Fruit fly (Drosophila melanogaster) whole organism, embryonic: ENCODE measurements around the gene CG18649.
A peak's percentile ranks its signal among the peaks of the same experiment; 100 is the strongest.

Experiments
- B-H1 ChIP-seq: fragments of 200-800 bp; sonication (Bioruptor generic); IDR thresholded peaks from 3 replicates; pipeline ENCODE4 v1.3.6; 2022; ENCODE audit warnings: missing biosample characterization, missing genetic modification characterization
- B-H2 ChIP-seq: fragments of 200-800 bp; sonication (Bioruptor generic); optimal IDR thresholded peaks from 2 replicates; lab custom pipeline; 2018; ENCODE audit warnings: missing biosample characterization, mild to moderate bottlenecking, missing genetic modification characterization
- BEAF-32 ChIP-seq: fragments of 200-800 bp; sonication (Bioruptor generic); optimal IDR thresholded peaks from 3 replicates; lab custom pipeline; 2017; ENCODE audit warnings: missing biosample characterization, missing genetic modification characterization, mild to moderate bottlenecking, moderate library complexity, missing genetic modification reagents
- CG10267 ChIP-seq: fragments of 200-800 bp; sonication (Bioruptor generic); optimal IDR thresholded peaks from 2 replicates; lab custom pipeline; 2018; ENCODE audit warnings: missing biosample characterization, mild to moderate bottlenecking, missing genetic modification characterization, moderate library complexity
- CG10431 ChIP-seq: fragments of 200-800 bp; sonication (Bioruptor generic); optimal IDR thresholded peaks from 3 replicates; lab custom pipeline; 2018; ENCODE audit warnings: missing biosample characterization, mild to moderate bottlenecking, missing genetic modification characterization
- CG10565 ChIP-seq: fragments of 200-800 bp; sonication (Bioruptor generic); optimal IDR thresholded peaks from 3 replicates; lab custom pipeline; 2016; ENCODE audit warnings: missing biosample characterization, mild to moderate bottlenecking, missing genetic modification characterization
- CG11398 ChIP-seq: fragments of 200-800 bp; sonication (Bioruptor generic); optimal IDR thresholded peaks from 2 replicates; lab custom pipeline; 2016; ENCODE audit warnings: missing biosample characterization, missing genetic modification characterization
- CG13296 ChIP-seq: fragments of 200-800 bp; sonication (Bioruptor generic); optimal IDR thresholded peaks from 3 replicates; lab custom pipeline; 2018; ENCODE audit warnings: missing biosample characterization, mild to moderate bottlenecking, missing genetic modification characterization
- CG15269 ChIP-seq: fragments of 200-800 bp; sonication (Bioruptor generic); optimal IDR thresholded peaks from 2 replicates; lab custom pipeline; 2018; ENCODE audit warnings: missing biosample characterization, mild to moderate bottlenecking, missing genetic modification characterization, moderate library complexity
- CG15479 ChIP-seq: fragments of 200-800 bp; sonication (Bioruptor generic); optimal IDR thresholded peaks from 3 replicates; lab custom pipeline; 2019; ENCODE audit warnings: missing biosample characterization, mild to moderate bottlenecking, missing genetic modification characterization, moderate library complexity
- CG17385 ChIP-seq: fragments of 200-800 bp; sonication (Bioruptor generic); optimal IDR thresholded peaks from 3 replicates; lab custom pipeline; 2018; ENCODE audit warnings: missing biosample characterization, mild to moderate bottlenecking, missing genetic modification characterization
- CG18764 ChIP-seq: fragments of 200-800 bp; sonication (Bioruptor generic); optimal IDR thresholded peaks from 3 replicates; lab custom pipeline; 2016; ENCODE audit warnings: missing biosample characterization, missing genetic modification characterization
- CG2116 ChIP-seq: fragments of 200-800 bp; sonication (Bioruptor generic); optimal IDR thresholded peaks from 3 replicates; lab custom pipeline; 2018; ENCODE audit warnings: missing biosample characterization, mild to moderate bottlenecking, missing genetic modification characterization
- CG2889 ChIP-seq: fragments of 200-800 bp; sonication (Bioruptor generic); IDR thresholded peaks from 3 replicates; pipeline ENCODE4 v1.3.6; 2022; ENCODE audit warnings: missing biosample characterization, missing genetic modification characterization
- CG34376 ChIP-seq: fragments of 200-800 bp; sonication (Bioruptor generic); optimal IDR thresholded peaks from 2 replicates; lab custom pipeline; 2018; ENCODE audit warnings: missing biosample characterization, mild to moderate bottlenecking, missing genetic modification characterization
- CG4707 ChIP-seq: fragments of 200-800 bp; sonication (Bioruptor generic); optimal IDR thresholded peaks from 2 replicates; lab custom pipeline; 2018; ENCODE audit warnings: missing biosample characterization, mild to moderate bottlenecking, missing genetic modification characterization, moderate library complexity
- CG5953 ChIP-seq: fragments of 200-800 bp; sonication (Bioruptor generic); IDR thresholded peaks from 2 replicates; pipeline ENCODE4 v1.3.6; 2022; ENCODE audit warnings: missing biosample characterization, missing genetic modification characterization
- CG6654 ChIP-seq: fragments of 200-800 bp; sonication (Bioruptor generic); optimal IDR thresholded peaks from 2 replicates; lab custom pipeline; 2017; ENCODE audit warnings: missing biosample characterization, mild to moderate bottlenecking, missing genetic modification characterization
- CG6791 ChIP-seq: fragments of 200-800 bp; sonication (Bioruptor generic); IDR thresholded peaks from 3 replicates; pipeline ENCODE4 v1.3.6; 2022; ENCODE audit warnings: missing biosample characterization, missing genetic modification characterization; ENCODE audit not compliant: partially characterized antibody
- CG7372 ChIP-seq: fragments of 200-800 bp; sonication (Bioruptor generic); IDR thresholded peaks from 2 replicates; pipeline ENCODE4 v1.3.6; 2022; ENCODE audit warnings: missing biosample characterization, missing genetic modification characterization
- CG7987 ChIP-seq: fragments of 200-800 bp; sonication (Bioruptor generic); optimal IDR thresholded peaks from 2 replicates; lab custom pipeline; 2018; ENCODE audit warnings: missing biosample characterization, mild to moderate bottlenecking, missing genetic modification characterization, moderate library complexity
- CG8359 ChIP-seq: fragments of 200-800 bp; sonication (Bioruptor generic); optimal IDR thresholded peaks from 2 replicates; lab custom pipeline; 2017; ENCODE audit warnings: missing biosample characterization, mild to moderate bottlenecking, missing genetic modification characterization, borderline replicate concordance
- CG8765 ChIP-seq: fragments of 200-800 bp; sonication (Bioruptor generic); IDR thresholded peaks from 2 replicates; pipeline ENCODE4 v1.3.6; 2022; ENCODE audit warnings: missing biosample characterization, missing genetic modification characterization
- Dek ChIP-seq: fragments of 200-800 bp; sonication (Bioruptor generic); optimal IDR thresholded peaks from 3 replicates; lab custom pipeline; 2019; ENCODE audit warnings: missing biosample characterization, mild to moderate bottlenecking, missing genetic modification characterization, moderate library complexity
- Dfd ChIP-seq, 2 experiments: fragments of >200 bp; optimal IDR thresholded peaks; 2 replicates each; lab custom pipeline; 2017; ENCODE audit warnings: missing biosample characterization in 2 of 2, missing genetic modification characterization in 2 of 2
- E2f2 ChIP-seq: fragments of 200-800 bp; sonication (Bioruptor generic); IDR thresholded peaks from 2 replicates; pipeline ENCODE4 v1.3.6; 2022; ENCODE audit warnings: missing biosample characterization, missing genetic modification characterization
- Elba2 ChIP-seq: fragments of 200-800 bp; sonication (Bioruptor generic); optimal IDR thresholded peaks from 3 replicates; lab custom pipeline; 2016; ENCODE audit warnings: missing biosample characterization, missing genetic modification characterization
- Ets97D ChIP-seq: fragments of 200-800 bp; sonication (Bioruptor generic); optimal IDR thresholded peaks from 3 replicates; lab custom pipeline; 2016; ENCODE audit warnings: missing biosample characterization, missing genetic modification characterization
- Fer2 ChIP-seq: fragments of 200-800 bp; sonication (Bioruptor generic); optimal IDR thresholded peaks from 2 replicates; lab custom pipeline; 2018; ENCODE audit warnings: missing biosample characterization, mild to moderate bottlenecking, missing genetic modification characterization, moderate library complexity
- Gug ChIP-seq: fragments of 200-800 bp; sonication (Bioruptor generic); IDR thresholded peaks from 4 replicates; pipeline ENCODE4 v1.3.6; 2022; ENCODE audit warnings: missing biosample characterization, missing genetic modification characterization
- Jarid2 ChIP-seq: fragments of 200-800 bp; sonication (Bioruptor generic); optimal IDR thresholded peaks from 3 replicates; lab custom pipeline; 2017; ENCODE audit warnings: mild to moderate bottlenecking, missing biosample characterization, missing genetic modification reagents, missing genetic modification characterization
- Kr ChIP-seq: fragments of 200-800 bp; sonication (Bioruptor generic); optimal IDR thresholded peaks from 2 replicates; lab custom pipeline; 2017; ENCODE audit warnings: missing biosample characterization, mild to moderate bottlenecking, missing genetic modification characterization
- Opbp ChIP-seq: fragments of 200-800 bp; sonication (Bioruptor generic); IDR thresholded peaks from 3 replicates; pipeline ENCODE4 v1.3.6; 2022; ENCODE audit warnings: missing biosample characterization, missing genetic modification characterization; ENCODE audit not compliant: partially characterized antibody
- Scr ChIP-seq: fragments of 200-800 bp; sonication (Bioruptor generic); IDR thresholded peaks from 2 replicates; pipeline ENCODE4 v1.3.6; 2022; ENCODE audit warnings: missing biosample characterization, missing genetic modification characterization; ENCODE audit not compliant: partially characterized antibody
- az2 ChIP-seq: fragments of 200-800 bp; sonication (Bioruptor generic); optimal IDR thresholded peaks from 3 replicates; lab custom pipeline; 2016; ENCODE audit warnings: missing biosample characterization, missing genetic modification characterization
- bcd ChIP-seq: fragments of 200-800 bp; sonication (Bioruptor generic); optimal IDR thresholded peaks from 2 replicates; lab custom pipeline; 2017; ENCODE audit warnings: missing biosample characterization, mild to moderate bottlenecking, missing genetic modification characterization
- chinmo ChIP-seq: fragments of 200-800 bp; sonication (Bioruptor generic); IDR thresholded peaks from 4 replicates; pipeline ENCODE4 v1.3.6; 2022; ENCODE audit warnings: missing biosample characterization, missing genetic modification characterization; ENCODE audit not compliant: partially characterized antibody
- dmrt11E ChIP-seq: fragments of 200-800 bp; sonication (Bioruptor generic); optimal IDR thresholded peaks from 3 replicates; lab custom pipeline; 2018; ENCODE audit warnings: missing biosample characterization, mild to moderate bottlenecking, missing genetic modification characterization, moderate library complexity
- eve ChIP-seq, 2 experiments: fragments of >200 bp; optimal IDR thresholded peaks; 2 replicates each; lab custom pipeline; 2017; ENCODE audit warnings: missing biosample characterization in 2 of 2, missing genetic modification characterization in 2 of 2
- gce ChIP-seq: fragments of 200-800 bp; sonication (Bioruptor generic); IDR thresholded peaks from 3 replicates; pipeline ENCODE4 v1.3.6; 2022; ENCODE audit warnings: missing biosample characterization, missing genetic modification characterization
- gcm2 ChIP-seq: fragments of 200-800 bp; sonication (Bioruptor generic); optimal IDR thresholded peaks from 2 replicates; lab custom pipeline; 2016; ENCODE audit warnings: missing biosample characterization, missing genetic modification characterization
- gem ChIP-seq: fragments of 200-800 bp; sonication (Bioruptor generic); optimal IDR thresholded peaks from 2 replicates; lab custom pipeline; 2019; ENCODE audit warnings: missing biosample characterization, mild to moderate bottlenecking, missing genetic modification characterization, moderate library complexity
- kah ChIP-seq: fragments of 200-800 bp; sonication (Bioruptor generic); optimal IDR thresholded peaks from 2 replicates; lab custom pipeline; 2018; ENCODE audit warnings: missing biosample characterization, mild to moderate bottlenecking, missing genetic modification characterization
- nmo ChIP-seq: fragments of 200-800 bp; sonication (Bioruptor generic); optimal IDR thresholded peaks from 2 replicates; lab custom pipeline; 2018; ENCODE audit warnings: missing biosample characterization, mild to moderate bottlenecking, missing genetic modification characterization, moderate library complexity
- oc ChIP-seq: fragments of 200-800 bp; sonication (Bioruptor generic); optimal IDR thresholded peaks from 2 replicates; lab custom pipeline; 2018; ENCODE audit warnings: missing biosample characterization, mild to moderate bottlenecking, missing genetic modification characterization, moderate library complexity
- pho ChIP-seq: fragments of 200-800 bp; sonication (Bioruptor generic); optimal IDR thresholded peaks from 2 replicates; lab custom pipeline; 2016; ENCODE audit warnings: missing biosample characterization, missing genetic modification characterization
- pita ChIP-seq: fragments of 200-800 bp; sonication (Bioruptor generic); optimal IDR thresholded peaks from 2 replicates; lab custom pipeline; 2017; ENCODE audit warnings: missing biosample characterization, mild to moderate bottlenecking, missing genetic modification characterization
- row ChIP-seq: fragments of 200-800 bp; sonication (Bioruptor generic); IDR thresholded peaks from 3 replicates; pipeline ENCODE4 v1.3.6; 2022; ENCODE audit warnings: missing biosample characterization, missing genetic modification characterization
- tin ChIP-seq: fragments of 200-800 bp; sonication (Bioruptor generic); optimal IDR thresholded peaks from 3 replicates; lab custom pipeline; 2016; ENCODE audit warnings: missing biosample characterization, missing genetic modification characterization

Gene CG18649

dm6 chr3L:15102669-15103309 is 48.9 kb upstream of the CG18649 start (continued):
- TF ChIP-seq row (GFP tag; lab: Robert Waterston, UW): peak; percentile 61
- TF ChIP-seq CG8765: no peak
- TF ChIP-seq CG17385 (GFP tag; lab: Kevin White, UChicago): no peak
- TF ChIP-seq CG10565: no peak
- no peak for TF ChIP-seq CG4707 (GFP tag; lab: Kevin White, UChicago)
- TF ChIP-seq CG18764 (GFP tag; lab: Kevin White, UChicago): no peak
- no peak for TF ChIP-seq CG15269 (tag; lab: Kevin White, UChicago)
- TF ChIP-seq Elba2 (GFP tag; lab: Kevin White, UChicago): no peak
- TF ChIP-seq Opbp (GFP tag; lab: Robert Waterston, UW): no peak
- no peak for TF ChIP-seq CG6654 (GFP tag; lab: Kevin White, UChicago)
- no peak for TF ChIP-seq B-H2 (GFP tag; lab: Kevin White, UChicago)
- no peak for TF ChIP-seq CG5953
- TF ChIP-seq CG15479 (GFP tag; lab: Kevin White, UChicago): no peak
- no peak for TF ChIP-seq Dfd (GFP tag; optimal IDR thresholded peaks at IDR 0.05; lab: Kevin White, UChicago)
- TF ChIP-seq Scr (GFP tag; lab: Robert Waterston, UW): no peak
- no peak for TF ChIP-seq dmrt11E (tag; lab: Kevin White, UChicago)
- no peak for TF ChIP-seq pho (GFP tag; lab: Kevin White, UChicago)
- no peak for TF ChIP-seq CG11398 (GFP tag; lab: Kevin White, UChicago)
- no peak for TF ChIP-seq CG10431 (GFP tag; lab: Kevin White, UChicago)
- no peak for TF ChIP-seq Kr (GFP tag; lab: Kevin White, UChicago)
- TF ChIP-seq chinmo (GFP tag; lab: Robert Waterston, UW): 0 out of 4 replicates have a peak, but pooled peaks have one; percentile 45
- no peak for TF ChIP-seq Fer2 (tag; lab: Kevin White, UChicago)
- no peak for TF ChIP-seq eve (GFP tag; optimal IDR thresholded peaks at IDR 0.05; lab: Kevin White, UChicago)
- no peak for TF ChIP-seq oc (tag; lab: Kevin White, UChicago)
- TF ChIP-seq pita (GFP tag; lab: Kevin White, UChicago): no peak
- TF ChIP-seq CG7372 (GFP tag; lab: Robert Waterston, UW): no peak
- no peak for TF ChIP-seq B-H1
- no peak for TF ChIP-seq BEAF-32 (GFP tag; lab: Kevin White, UChicago)
- no peak for TF ChIP-seq nmo
- TF ChIP-seq az2: no peak
- no peak for TF ChIP-seq gce
- TF ChIP-seq gem (tag; lab: Kevin White, UChicago): peak; percentile 30
- TF ChIP-seq Ets97D (GFP tag; lab: Kevin White, UChicago): no peak
- no peak for TF ChIP-seq bcd (GFP tag; lab: Kevin White, UChicago)
- TF ChIP-seq Dek (tag; lab: Kevin White, UChicago): no peak
- no peak for TF ChIP-seq CG2116 (GFP tag; lab: Kevin White, UChicago)
- no peak for TF ChIP-seq E2f2 (GFP tag; lab: Robert Waterston, UW)
- no peak for TF ChIP-seq Jarid2 (GFP tag; lab: Kevin White, UChicago)
- TF ChIP-seq CG13296: no peak
- no peak for TF ChIP-seq CG7987 (GFP tag; lab: Kevin White, UChicago)
- no peak for TF ChIP-seq kah (GFP tag; lab: Kevin White, UChicago)
- TF ChIP-seq tin (GFP tag; lab: Kevin White, UChicago): no peak
- TF ChIP-seq gcm2 (GFP tag; lab: Kevin White, UChicago): no peak
- no peak for TF ChIP-seq CG10267
- TF ChIP-seq CG34376 (GFP tag; lab: Kevin White, UChicago): no peak
- TF ChIP-seq CG6791: no peak
- TF ChIP-seq Gug (GFP tag; lab: Robert Waterston, UW): no peak
- no peak for TF ChIP-seq CG8359
- TF ChIP-seq CG2889 (GFP tag; lab: Robert Waterston, UW): no peak
